Fruit fly (Drosophila melanogaster) whole organism, wandering third instar larva: ENCODE results near the gene UQCR-Q.

Source experiments
- br ChIP-seq: fragments of 200-800 bp; sonication (Bioruptor generic); optimal IDR thresholded peaks from 2 replicates; lab custom pipeline; 2016; ENCODE audit warnings: missing biosample characterization, missing genetic modification characterization
- sv ChIP-seq: fragments of 200-800 bp; sonication (Bioruptor generic); optimal IDR thresholded peaks from 3 replicates; lab custom pipeline; 2016; ENCODE audit warnings: missing biosample characterization, missing genetic modification characterization

- TF ChIP-seq br (GFP tag; lab: Kevin White, UChicago), result no peak
- TF ChIP-seq sv (GFP tag; lab: Kevin White, UChicago), result no peak
Measured at dm6 chr3L:17476496-17476895, 1.9 kb downstream of the UQCR-Q start.
